Fruit fly (Drosophila melanogaster) whole organism, adult: ENCODE data around the gene CG33285.
A peak's percentile ranks its signal among the peaks of the same experiment; 100 is the strongest.

Experiments
- CG11617 ChIP-seq: fragments of 200-800 bp; sonication (Bioruptor generic); optimal IDR thresholded peaks from 2 replicates; lab custom pipeline; 2017; ENCODE audit warnings: mild to moderate bottlenecking, missing biosample characterization, missing genetic modification reagents, missing genetic modification characterization
- CG12768 ChIP-seq: fragments of 200-800 bp; sonication (Bioruptor generic); optimal IDR thresholded peaks from 2 replicates; lab custom pipeline; 2017; ENCODE audit warnings: missing biosample characterization, missing genetic modification characterization, mild to moderate bottlenecking, moderate library complexity, missing genetic modification reagents
- CG14711 ChIP-seq: fragments of 200-800 bp; sonication (Bioruptor generic); optimal IDR thresholded peaks from 2 replicates; lab custom pipeline; 2018; ENCODE audit warnings: missing biosample characterization, mild to moderate bottlenecking, missing genetic modification characterization, moderate library complexity
- CG1620 ChIP-seq: fragments of 200-800 bp; sonication (Bioruptor generic); optimal IDR thresholded peaks from 2 replicates; lab custom pipeline; 2016; ENCODE audit warnings: missing biosample characterization, missing genetic modification characterization
- CG33017 ChIP-seq: fragments of 200-800 bp; sonication (Bioruptor generic); optimal IDR thresholded peaks from 2 replicates; lab custom pipeline; 2018; ENCODE audit warnings: missing biosample characterization, mild to moderate bottlenecking, missing genetic modification characterization, moderate library complexity
- CG5204 ChIP-seq: fragments of 200-800 bp; sonication (Bioruptor generic); optimal IDR thresholded peaks from 2 replicates; lab custom pipeline; 2016; ENCODE audit warnings: missing biosample characterization, missing genetic modification characterization
- CG7045 ChIP-seq: fragments of 200-800 bp; sonication (Bioruptor generic); optimal IDR thresholded peaks from 2 replicates; lab custom pipeline; 2017; ENCODE audit warnings: missing biosample characterization, mild to moderate bottlenecking, missing genetic modification characterization
- CG7101 ChIP-seq: fragments of 200-800 bp; sonication (Bioruptor generic); optimal IDR thresholded peaks from 2 replicates; lab custom pipeline; 2018; ENCODE audit warnings: missing biosample characterization, mild to moderate bottlenecking, missing genetic modification characterization, moderate library complexity
- Clk ChIP-seq: fragments of 200-800 bp; sonication (Bioruptor generic); optimal IDR thresholded peaks from 2 replicates; lab custom pipeline; 2017; ENCODE audit warnings: missing biosample characterization, missing genetic modification characterization
- Crg-1 ChIP-seq: fragments of 200-800 bp; sonication (Bioruptor generic); optimal IDR thresholded peaks from 2 replicates; lab custom pipeline; 2016; ENCODE audit warnings: missing biosample characterization, missing genetic modification characterization
- Hr96 ChIP-seq: fragments of 200-800 bp; sonication (Bioruptor generic); optimal IDR thresholded peaks from 2 replicates; lab custom pipeline; 2016; ENCODE audit warnings: missing biosample characterization, missing genetic modification characterization
- Mnt ChIP-seq: fragments of 200-800 bp; sonication (Bioruptor generic); optimal IDR thresholded peaks from 2 replicates; lab custom pipeline; 2016; ENCODE audit warnings: missing biosample characterization, mild to moderate bottlenecking, missing genetic modification characterization
- bab1 ChIP-seq: fragments of 200-800 bp; sonication (Bioruptor generic); optimal IDR thresholded peaks from 3 replicates; lab custom pipeline; 2019; ENCODE audit warnings: missing biosample characterization, mild to moderate bottlenecking, missing genetic modification characterization, moderate library complexity
- cic ChIP-seq: fragments of 200-800 bp; sonication (Bioruptor generic); optimal IDR thresholded peaks from 2 replicates; lab custom pipeline; 2017; ENCODE audit warnings: missing biosample characterization, mild to moderate bottlenecking, missing genetic modification characterization, moderate library complexity
- cnc ChIP-seq, 2 experiments: fragments of >200 bp; optimal IDR thresholded peaks; 2 replicates each; lab custom pipeline; 2017
- kay ChIP-seq: fragments of 200-800 bp; sonication (Bioruptor generic); peaks from one replicate; lab custom pipeline; 2016; ENCODE audit warnings: missing biosample characterization, missing genetic modification characterization, borderline replicate concordance
- ovo ChIP-seq: fragments of 200-800 bp; sonication (Bioruptor generic); optimal IDR thresholded peaks from 2 replicates; lab custom pipeline; 2016; ENCODE audit warnings: missing biosample characterization, missing genetic modification characterization
- pad ChIP-seq: fragments of 200-800 bp; sonication (Bioruptor generic); optimal IDR thresholded peaks from 3 replicates; lab custom pipeline; 2017; ENCODE audit warnings: missing biosample characterization, missing genetic modification characterization, mild to moderate bottlenecking, moderate library complexity, missing genetic modification reagents
- tj ChIP-seq: fragments of 200-800 bp; sonication (Bioruptor generic); optimal IDR thresholded peaks from 3 replicates; lab custom pipeline; 2017; ENCODE audit warnings: missing biosample characterization, mild to moderate bottlenecking, missing genetic modification characterization, moderate library complexity
- toe ChIP-seq: fragments of 200-800 bp; sonication (Bioruptor generic); optimal IDR thresholded peaks from 2 replicates; lab custom pipeline; 2016; ENCODE audit warnings: missing biosample characterization, missing genetic modification characterization

The CG33285 gene

DNA sequence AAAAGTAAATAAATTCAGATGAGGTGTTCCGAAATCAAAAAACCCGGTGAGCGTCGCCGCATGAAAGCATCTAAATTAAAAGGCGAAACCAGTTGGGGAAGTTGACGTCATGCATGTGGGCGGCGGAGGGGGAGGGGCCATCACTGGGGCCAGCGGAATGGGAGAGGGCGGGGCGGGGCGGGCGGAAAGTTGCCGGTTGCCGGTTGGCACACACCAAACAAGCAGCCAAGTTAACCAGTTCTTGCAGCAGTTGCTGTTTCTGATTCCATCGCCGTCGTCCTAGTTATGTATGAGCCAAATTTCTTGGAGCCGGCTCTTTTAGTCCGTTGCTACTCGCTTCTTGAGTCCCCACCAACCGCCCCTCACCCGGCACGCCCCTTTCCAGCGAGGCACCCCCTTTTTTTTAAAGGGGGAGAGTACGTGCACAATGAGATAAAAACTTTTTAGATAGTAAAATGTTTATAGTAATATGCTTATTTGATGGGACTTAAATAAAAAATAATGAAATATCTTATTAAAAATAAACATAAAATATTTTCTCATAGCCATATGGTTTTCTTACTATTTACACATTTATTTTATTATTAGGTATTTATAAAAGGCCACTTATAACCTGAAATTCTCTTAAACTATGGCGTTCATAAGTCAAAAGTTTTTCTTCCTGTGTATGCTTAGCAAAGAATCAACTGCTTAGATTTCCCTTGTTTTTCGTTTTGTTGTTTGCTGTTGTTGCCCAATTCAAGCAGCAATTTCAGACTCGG, 36.4 kb downstream of the CG33285 start:
- TF ChIP-seq Crg-1 (GFP tag; lab: Kevin White, UChicago) (no peak), CG14711 (tag; lab: Kevin White, UChicago) (no peak), CG1620 (GFP tag; lab: Kevin White, UChicago) (no peak), ovo (GFP tag; lab: Kevin White, UChicago) (no peak), CG7101 (tag; lab: Kevin White, UChicago) (no peak), Clk (GFP tag; lab: Kevin White, UChicago) (no peak), Hr96 (GFP tag; lab: Kevin White, UChicago) (no peak), CG11617 (no peak)

DNA sequence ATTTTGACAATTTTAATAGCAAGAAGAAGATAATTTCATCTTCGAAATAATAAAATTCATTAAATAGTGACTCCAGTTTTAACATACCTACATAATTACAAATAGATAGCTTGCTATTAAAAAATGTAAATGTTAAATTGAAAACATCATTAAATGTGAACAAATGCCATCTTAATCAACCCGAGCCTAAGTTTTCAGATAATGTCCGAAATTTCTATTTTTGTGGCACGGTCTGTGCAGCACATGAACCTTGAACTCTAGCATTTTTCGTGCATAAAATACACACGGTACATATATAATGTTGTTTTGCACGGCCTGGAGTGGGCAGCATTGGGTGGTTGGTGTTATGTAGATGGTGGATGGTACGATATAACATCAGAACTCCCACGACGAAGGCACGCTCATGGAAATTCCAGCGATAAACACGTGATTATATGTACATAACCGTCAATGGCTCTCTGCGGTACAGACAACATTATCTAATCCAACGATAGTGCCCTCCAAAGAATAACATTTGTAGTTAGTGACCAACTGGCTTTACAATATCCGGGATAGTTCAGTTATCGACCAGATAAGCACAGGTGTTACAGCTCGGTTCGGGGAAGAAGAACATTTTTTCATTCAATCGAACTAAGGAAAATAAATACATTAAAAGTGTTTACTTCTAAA, 38.6 kb downstream of the CG33285 start:
- no peak for TF ChIP-seq CG7101 (tag; lab: Kevin White, UChicago)
- TF ChIP-seq Crg-1 (GFP tag; lab: Kevin White, UChicago) = no peak
- TF ChIP-seq pad = no peak
- TF ChIP-seq CG11617 = no peak
- no peak for TF ChIP-seq cnc (optimal IDR thresholded peaks at IDR 0.05; lab: Kevin White, UChicago)
- TF ChIP-seq CG1620 (GFP tag; lab: Kevin White, UChicago) = no peak
- TF ChIP-seq kay (GFP tag; lab: Kevin White, UChicago) = peak; percentile 15
- no peak for TF ChIP-seq CG12768 (GFP tag; lab: Kevin White, UChicago)
- no peak for TF ChIP-seq CG7045 (GFP tag; lab: Kevin White, UChicago)
- no peak for TF ChIP-seq CG5204 (GFP tag; lab: Kevin White, UChicago)
- TF ChIP-seq bab1 = no peak
- TF ChIP-seq tj (GFP tag; lab: Kevin White, UChicago) = no peak
- TF ChIP-seq toe (GFP tag; lab: Kevin White, UChicago) = no peak
- peak; percentile 0 for TF ChIP-seq cic (GFP tag; lab: Kevin White, UChicago)
- TF ChIP-seq Clk (GFP tag; lab: Kevin White, UChicago) = no peak
- no peak for TF ChIP-seq Mnt (GFP tag; lab: Kevin White, UChicago)
- TF ChIP-seq CG14711 (tag; lab: Kevin White, UChicago) = no peak

DNA sequence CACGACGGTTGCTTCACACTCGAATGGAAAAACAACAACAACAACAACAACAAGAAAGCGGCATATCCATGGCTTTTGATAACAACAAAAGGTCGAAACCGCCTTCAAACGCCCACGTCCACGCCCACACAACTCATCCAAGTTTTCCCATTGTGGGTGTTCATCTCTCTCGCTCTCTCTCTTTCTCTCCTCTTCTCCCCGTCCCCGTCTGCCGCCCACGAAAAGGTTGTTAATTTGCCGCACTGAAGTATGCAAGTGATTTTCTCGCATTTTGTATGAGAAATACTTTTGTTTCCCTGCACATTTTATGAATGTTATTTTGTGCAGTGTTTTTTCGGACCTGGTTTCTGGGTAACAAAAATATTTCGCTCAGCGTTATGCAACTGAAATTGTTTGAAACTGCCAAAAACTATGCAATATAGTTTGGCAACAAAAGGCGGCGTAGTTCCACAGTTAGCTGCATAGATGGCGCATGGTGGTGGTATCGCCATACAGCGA, 39.3 kb downstream of the CG33285 start:
- TF ChIP-seq bab1 = peak; percentile 71
- no peak for TF ChIP-seq CG7101 (tag; lab: Kevin White, UChicago)
- no peak for TF ChIP-seq Mnt (GFP tag; lab: Kevin White, UChicago)
- no peak for TF ChIP-seq cic (GFP tag; lab: Kevin White, UChicago)
- TF ChIP-seq pad = peak; percentile 39
- peak; percentile 16 for TF ChIP-seq Hr96 (GFP tag; lab: Kevin White, UChicago)

DNA sequence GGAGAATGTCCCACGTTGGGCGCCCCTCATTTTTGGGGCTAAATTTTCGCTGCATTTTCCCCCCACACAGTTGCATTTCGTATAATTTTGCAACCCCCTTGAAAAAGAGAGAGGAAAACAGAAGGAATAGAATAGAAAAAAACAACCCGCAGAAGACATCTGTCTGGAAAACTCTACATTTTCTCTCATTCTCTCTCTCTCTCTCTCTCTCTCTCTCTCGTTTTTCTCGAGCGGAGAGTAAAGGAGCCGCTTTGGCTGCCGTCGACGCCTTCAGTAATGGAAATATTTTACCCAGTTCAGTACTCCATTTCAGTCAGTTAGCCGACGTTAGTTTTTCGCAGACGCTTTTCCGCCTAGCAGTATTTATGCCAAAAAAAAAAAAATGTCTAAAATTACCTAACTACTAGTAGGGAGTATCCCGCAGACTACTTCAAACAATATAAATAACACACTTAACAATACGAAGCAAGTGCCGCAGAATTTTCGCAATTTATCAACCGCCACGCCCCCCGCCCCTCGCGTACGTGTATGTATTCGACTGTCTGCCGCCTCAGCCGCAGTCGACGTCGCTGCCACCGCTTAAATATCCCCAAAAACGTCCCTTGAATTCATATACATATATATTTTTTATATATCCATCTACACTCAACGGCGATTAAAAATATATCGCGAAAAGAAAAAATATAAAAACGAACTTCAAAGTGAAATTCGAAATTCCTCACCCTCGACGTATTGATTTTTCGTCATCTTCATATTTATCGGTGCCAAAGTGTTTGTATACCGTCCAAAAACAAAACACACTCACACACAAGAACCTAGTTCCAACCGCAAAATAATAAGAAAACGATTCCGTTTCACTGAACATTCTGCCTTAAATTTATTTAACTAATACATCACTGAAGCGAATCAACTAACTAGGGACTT, 40.8 kb downstream of the CG33285 start:
- TF ChIP-seq Hr96 (GFP tag; lab: Kevin White, UChicago) (no peak), kay (GFP tag; lab: Kevin White, UChicago) (peak; percentile 37), cic (GFP tag; lab: Kevin White, UChicago) (no peak), bab1 (no peak), CG33017 (tag; lab: Kevin White, UChicago) (no peak)

DNA sequence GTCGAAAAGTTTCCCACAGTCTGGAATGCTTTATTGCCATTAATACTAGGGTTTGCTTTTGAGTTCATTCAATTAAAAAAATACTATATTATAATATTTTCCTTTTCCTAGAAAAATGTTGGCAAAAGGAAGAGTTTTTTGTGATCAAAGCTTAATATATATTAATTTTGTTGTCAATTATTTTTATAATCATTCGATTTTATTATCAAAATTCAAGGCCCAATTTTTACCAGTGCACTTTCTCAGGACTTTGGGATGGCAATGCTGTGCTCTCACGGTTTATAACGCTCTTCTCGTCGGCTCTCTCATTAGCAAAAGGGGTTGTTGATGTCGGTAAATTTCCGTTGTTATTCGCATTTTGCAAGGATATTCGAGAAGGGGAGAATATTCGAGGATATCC, 41.8 kb downstream of the CG33285 start:
- no peak for TF ChIP-seq CG7045 (GFP tag; lab: Kevin White, UChicago)
- TF ChIP-seq ovo (GFP tag; lab: Kevin White, UChicago) = no peak
- no peak for TF ChIP-seq pad
- no peak for TF ChIP-seq Clk (GFP tag; lab: Kevin White, UChicago)
- no peak for TF ChIP-seq CG14711 (tag; lab: Kevin White, UChicago)
- TF ChIP-seq kay (GFP tag; lab: Kevin White, UChicago) = no peak
- no peak for TF ChIP-seq toe (GFP tag; lab: Kevin White, UChicago)
- no peak for TF ChIP-seq CG11617
- TF ChIP-seq CG7101 (tag; lab: Kevin White, UChicago) = no peak
- TF ChIP-seq tj (GFP tag; lab: Kevin White, UChicago) = no peak
- no peak for TF ChIP-seq Hr96 (GFP tag; lab: Kevin White, UChicago)
- no peak for TF ChIP-seq cic (GFP tag; lab: Kevin White, UChicago)
- TF ChIP-seq CG12768 (GFP tag; lab: Kevin White, UChicago) = no peak
- no peak for TF ChIP-seq cnc (optimal IDR thresholded peaks at IDR 0.05; lab: Kevin White, UChicago)
- TF ChIP-seq bab1 = no peak
- no peak for TF ChIP-seq Mnt (GFP tag; lab: Kevin White, UChicago)
- no peak for TF ChIP-seq CG5204 (GFP tag; lab: Kevin White, UChicago)
- no peak for TF ChIP-seq CG1620 (GFP tag; lab: Kevin White, UChicago)
- TF ChIP-seq Crg-1 (GFP tag; lab: Kevin White, UChicago) = no peak
